Worm (Caenorhabditis elegans) whole organism, young adult: ENCODE results near the gene R05G6.9.

Experiments
- B0261.1 ChIP-seq: sonication (generic microtip); optimal IDR thresholded peaks from 2 replicates; lab custom pipeline; 2016; ENCODE audit warnings: mild to moderate bottlenecking, missing genetic modification characterization, moderate library complexity, missing compliant biosample characterization
- F10E7.11 ChIP-seq: sonication (generic microtip); optimal IDR thresholded peaks from 2 replicates; lab custom pipeline; 2017; ENCODE audit warnings: mild to moderate bottlenecking, missing genetic modification characterization, moderate library complexity, missing compliant biosample characterization
- F33H1.4 ChIP-seq: fragments of 200-800 bp; sonication (Bioruptor generic); IDR thresholded peaks from 2 replicates; pipeline ENCODE4 v1.3.6; 2022; ENCODE audit warnings: missing genetic modification reagents, missing genetic modification characterization, missing compliant biosample characterization
- F55B11.4 ChIP-seq: sonication (generic microtip); optimal IDR thresholded peaks from 2 replicates; lab custom pipeline; 2016; ENCODE audit warnings: missing compliant biosample characterization, missing genetic modification characterization, borderline replicate concordance; ENCODE audit not compliant: insufficient read depth
- F57A8.1 ChIP-seq: fragments of 200-800 bp; sonication (Bioruptor generic); optimal IDR thresholded peaks from 2 replicates; lab custom pipeline; 2018; ENCODE audit warnings: mild to moderate bottlenecking, missing genetic modification characterization, moderate library complexity, missing compliant biosample characterization
- K11D2.4 ChIP-seq: fragments of 200-800 bp; sonication (Bioruptor generic); IDR thresholded peaks from 2 replicates; pipeline ENCODE4 v1.3.6; 2022; ENCODE audit warnings: missing genetic modification reagents, missing genetic modification characterization, missing compliant biosample characterization
- Y53G8AR.9 ChIP-seq: fragments of 200-800 bp; sonication (Bioruptor generic); conservative IDR thresholded peaks from 2 replicates; pipeline ENCODE4 v1.3.6; 2022; ENCODE audit warnings: missing genetic modification reagents, missing genetic modification characterization, missing compliant biosample characterization
- Y56A3A.18 ChIP-seq: fragments of 200-800 bp; sonication (Bioruptor generic); IDR thresholded peaks from 2 replicates; pipeline ENCODE4 v1.3.6; 2022; ENCODE audit warnings: missing genetic modification reagents, missing genetic modification characterization, missing compliant biosample characterization
- Y67H2A.10 ChIP-seq: fragments of 200-800 bp; sonication (Bioruptor generic); conservative IDR thresholded peaks from 2 replicates; pipeline ENCODE4 v1.3.6; 2022; ENCODE audit warnings: missing genetic modification reagents, missing genetic modification characterization, missing compliant biosample characterization
- Y95B8A.8 ChIP-seq: fragments of 200-800 bp; sonication (Bioruptor generic); IDR thresholded peaks from 2 replicates; pipeline ENCODE4 v1.3.6; 2022; ENCODE audit warnings: missing genetic modification reagents, missing genetic modification characterization, missing compliant biosample characterization
- ZK185.1 ChIP-seq: sonication (generic microtip); optimal IDR thresholded peaks from 2 replicates; lab custom pipeline; 2016; ENCODE audit warnings: mild to moderate bottlenecking, missing genetic modification characterization, missing compliant biosample characterization; ENCODE audit not compliant: poor library complexity, severe bottlenecking
- ama-1 ChIP-seq, 3 experiments: fragments of 150-350 bp in 1 of 3; sonication (generic microtip) in 2 of 3; optimal IDR thresholded peaks; 2 replicates each; lab custom pipeline; 2014 to 2018; ENCODE audit warnings: missing biosample characterization in 2 of 3, missing genetic modification characterization in 2 of 3, missing genetic modification reagents in 2 of 3
- attf-3 ChIP-seq: fragments of 200-800 bp; sonication (Bioruptor generic); conservative IDR thresholded peaks from 2 replicates; pipeline ENCODE4 v1.3.6; 2022; ENCODE audit warnings: missing genetic modification reagents, missing genetic modification characterization, missing compliant biosample characterization
- bed-2 ChIP-seq: fragments of 200-800 bp; sonication (Bioruptor generic); IDR thresholded peaks from 2 replicates; pipeline ENCODE4 v1.3.6; 2022; ENCODE audit warnings: missing genetic modification reagents, missing genetic modification characterization, missing compliant biosample characterization
- ceh-100 ChIP-seq: fragments of 200-800 bp; sonication (Bioruptor generic); IDR thresholded peaks from 2 replicates; pipeline ENCODE4 v1.3.6; 2022; ENCODE audit warnings: missing genetic modification reagents, missing genetic modification characterization, missing compliant biosample characterization
- ceh-40 ChIP-seq: fragments of 200-800 bp; sonication (Bioruptor generic); IDR thresholded peaks from 2 replicates; pipeline ENCODE4 v1.3.6; 2022; ENCODE audit warnings: missing genetic modification characterization, missing compliant biosample characterization
- ceh-91 ChIP-seq: fragments of 200-800 bp; sonication (Bioruptor generic); IDR thresholded peaks from 2 replicates; pipeline ENCODE4 v1.3.6; 2022; ENCODE audit warnings: missing genetic modification reagents, missing genetic modification characterization, missing compliant biosample characterization
- dpff-1 ChIP-seq: sonication (generic microtip); optimal IDR thresholded peaks from 2 replicates; lab custom pipeline; 2017; ENCODE audit warnings: mild to moderate bottlenecking, missing genetic modification characterization, missing compliant biosample characterization
- egl-18 ChIP-seq: fragments of 200-800 bp; sonication (Bioruptor generic); IDR thresholded peaks from 2 replicates; pipeline ENCODE4 v1.3.6; 2022; ENCODE audit warnings: missing genetic modification reagents, missing genetic modification characterization, missing compliant biosample characterization
- fkh-3 ChIP-seq: sonication (generic microtip); optimal IDR thresholded peaks from 2 replicates; lab custom pipeline; 2016; ENCODE audit warnings: mild to moderate bottlenecking, missing genetic modification characterization, missing compliant biosample characterization
- hmg-1.2 ChIP-seq: fragments of 200-800 bp; sonication (Bioruptor generic); IDR thresholded peaks from 2 replicates; pipeline ENCODE4 v1.3.6; 2022; ENCODE audit warnings: missing genetic modification reagents, missing genetic modification characterization, missing compliant biosample characterization
- hrde-1 ChIP-seq: sonication (generic microtip); optimal IDR thresholded peaks from 2 replicates; lab custom pipeline; 2016; ENCODE audit warnings: missing genetic modification characterization, mild to moderate bottlenecking, missing compliant biosample characterization, moderate library complexity, missing genotype, missing genetic modification reagents, borderline replicate concordance
- let-526 ChIP-seq: fragments of 200-800 bp; sonication (Bioruptor generic); IDR thresholded peaks from 2 replicates; pipeline ENCODE4 v1.3.6; 2022; ENCODE audit warnings: missing genetic modification reagents, missing genetic modification characterization, missing compliant biosample characterization
- lin-54 ChIP-seq: fragments of 200-800 bp; sonication (Bioruptor generic); optimal IDR thresholded peaks from 2 replicates; lab custom pipeline; 2018; ENCODE audit warnings: mild to moderate bottlenecking, missing genetic modification characterization, missing compliant biosample characterization
- lsl-1 ChIP-seq: fragments of 200-800 bp; sonication (Bioruptor generic); optimal IDR thresholded peaks from 2 replicates; lab custom pipeline; 2018; ENCODE audit warnings: mild to moderate bottlenecking, missing genetic modification characterization, moderate library complexity, missing compliant biosample characterization
- lsy-27 ChIP-seq: sonication (generic microtip); optimal IDR thresholded peaks from 2 replicates; lab custom pipeline; 2017; ENCODE audit warnings: missing genetic modification characterization, mild to moderate bottlenecking, missing compliant biosample characterization, antibody characterized with exemption, missing genotype, borderline replicate concordance; ENCODE audit not compliant: insufficient read depth
- madf-10 ChIP-seq: sonication (generic microtip); optimal IDR thresholded peaks from 2 replicates; lab custom pipeline; 2016; ENCODE audit warnings: mild to moderate bottlenecking, missing genetic modification characterization, missing compliant biosample characterization
- madf-6 ChIP-seq: fragments of 200-800 bp; sonication (Bioruptor generic); IDR thresholded peaks from 2 replicates; pipeline ENCODE4 v1.3.6; 2022; ENCODE audit warnings: missing genetic modification reagents, missing genetic modification characterization, missing compliant biosample characterization
- nfya-2 ChIP-seq: fragments of 200-800 bp; sonication (Bioruptor generic); IDR thresholded peaks from 2 replicates; pipeline ENCODE4 v1.3.6; 2022; ENCODE audit warnings: missing genetic modification reagents, missing genetic modification characterization, missing compliant biosample characterization
- nfyb-1 ChIP-seq: fragments of 200-800 bp; sonication (Bioruptor generic); IDR thresholded peaks from 2 replicates; pipeline ENCODE4 v1.3.6; 2022; ENCODE audit warnings: missing genetic modification reagents, missing genetic modification characterization, missing compliant biosample characterization
- nhr-120 ChIP-seq: fragments of 200-800 bp; sonication (Bioruptor generic); IDR thresholded peaks from 2 replicates; pipeline ENCODE4 v1.3.6; 2022; ENCODE audit warnings: missing genetic modification characterization, missing compliant biosample characterization
- nhr-90 ChIP-seq: sonication (generic microtip); optimal IDR thresholded peaks from 2 replicates; lab custom pipeline; 2016; ENCODE audit warnings: missing genotype, mild to moderate bottlenecking, missing genetic modification characterization, missing compliant biosample characterization
- pbrm-1 ChIP-seq: fragments of 200-800 bp; sonication (Bioruptor generic); IDR thresholded peaks from 2 replicates; pipeline ENCODE4 v1.3.6; 2022; ENCODE audit warnings: missing genetic modification reagents, missing genetic modification characterization, missing compliant biosample characterization
- pha-4 ChIP-seq: fragments of 150-350 bp; sonication (generic microtip); optimal IDR thresholded peaks from 2 replicates; lab custom pipeline; 2014; ENCODE audit warnings: missing biosample characterization, missing genetic modification reagents, missing genetic modification characterization
- rcor-1 ChIP-seq: fragments of 200-800 bp; sonication (Bioruptor generic); IDR thresholded peaks from 2 replicates; pipeline ENCODE4 v1.3.6; 2022; ENCODE audit warnings: missing genetic modification reagents, missing genetic modification characterization, missing compliant biosample characterization
- repo-1 ChIP-seq: sonication (generic microtip); optimal IDR thresholded peaks from 2 replicates; lab custom pipeline; 2017; ENCODE audit warnings: mild to moderate bottlenecking, missing genetic modification characterization, missing compliant biosample characterization
- snpc-1.3 ChIP-seq: sonication (generic microtip); optimal IDR thresholded peaks from 2 replicates; lab custom pipeline; 2017; ENCODE audit warnings: missing genetic modification characterization, mild to moderate bottlenecking, missing compliant biosample characterization, antibody characterized with exemption, moderate library complexity, missing genotype, missing genetic modification reagents; ENCODE audit not compliant: insufficient read depth
- snpc-3.4 ChIP-seq: sonication (generic microtip); optimal IDR thresholded peaks from 2 replicates; lab custom pipeline; 2017; ENCODE audit warnings: missing genetic modification characterization, mild to moderate bottlenecking, missing compliant biosample characterization, antibody characterized with exemption, moderate library complexity, missing genotype, missing genetic modification reagents
- somi-1 ChIP-seq: fragments of 200-800 bp; sonication (Bioruptor generic); optimal IDR thresholded peaks from 2 replicates; lab custom pipeline; 2018; ENCODE audit warnings: mild to moderate bottlenecking, missing genetic modification characterization, missing compliant biosample characterization
- tbp1 ChIP-seq: fragments of 200-800 bp; sonication (Bioruptor generic); optimal IDR thresholded peaks from 2 replicates; lab custom pipeline; 2018; ENCODE audit warnings: mild to moderate bottlenecking, missing genetic modification characterization, missing compliant biosample characterization
- tbx-9 ChIP-seq: sonication (generic microtip); optimal IDR thresholded peaks from 2 replicates; lab custom pipeline; 2016; ENCODE audit warnings: borderline replicate concordance, missing genetic modification characterization, inconsistent platforms, missing compliant biosample characterization
- tlf-1 ChIP-seq: fragments of 200-800 bp; sonication (Bioruptor generic); optimal IDR thresholded peaks from 2 replicates; lab custom pipeline; 2018; ENCODE audit warnings: mild to moderate bottlenecking, missing genetic modification characterization, missing compliant biosample characterization
- unc-62 ChIP-seq: fragments of 150-350 bp; optimal IDR thresholded peaks from 2 replicates; lab custom pipeline; 2014; ENCODE audit warnings: missing biosample characterization, missing genetic modification reagents, missing genetic modification characterization
- ztf-18 ChIP-seq: sonication (generic microtip); optimal IDR thresholded peaks from 2 replicates; lab custom pipeline; 2016; ENCODE audit warnings: missing genotype, mild to moderate bottlenecking, missing genetic modification characterization, missing compliant biosample characterization
- ztf-25 ChIP-seq: fragments of 200-800 bp; sonication (Bioruptor generic); IDR thresholded peaks from 2 replicates; pipeline ENCODE4 v1.3.6; 2022; ENCODE audit warnings: missing genetic modification reagents, missing genetic modification characterization, missing compliant biosample characterization
- ztf-28 ChIP-seq: fragments of 200-800 bp; sonication (Bioruptor generic); IDR thresholded peaks from 2 replicates; pipeline ENCODE4 v1.3.6; 2022; ENCODE audit warnings: missing genetic modification reagents, missing genetic modification characterization, missing compliant biosample characterization
- ztf-3 ChIP-seq: fragments of 200-800 bp; sonication (Bioruptor generic); optimal IDR thresholded peaks from 2 replicates; lab custom pipeline; 2018; ENCODE audit warnings: mild to moderate bottlenecking, missing genetic modification characterization, missing compliant biosample characterization
- ztf-6 ChIP-seq: fragments of 200-800 bp; sonication (Bioruptor generic); IDR thresholded peaks from 2 replicates; pipeline ENCODE4 v1.3.6; 2022; ENCODE audit warnings: missing genetic modification reagents, missing genetic modification characterization, missing compliant biosample characterization

Gene R05G6.9

DNA sequence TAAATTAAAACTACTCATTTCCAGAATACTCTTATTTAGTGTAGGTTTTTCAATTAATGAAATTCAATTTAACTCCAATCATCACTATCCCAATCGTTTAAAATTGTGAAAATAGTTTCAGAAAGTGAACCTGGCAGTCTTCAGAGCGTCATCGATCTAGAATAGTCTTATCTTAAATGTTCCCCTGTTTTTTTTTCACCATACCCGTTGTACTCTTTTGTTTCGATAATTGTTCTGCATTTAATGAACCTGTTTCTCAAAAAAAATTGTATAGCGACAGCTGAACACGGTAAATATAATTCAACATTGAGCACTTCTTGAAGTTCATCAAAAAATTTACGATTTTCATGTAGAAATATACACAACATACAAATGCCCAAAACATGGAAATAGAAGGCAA is 35.2 kb upstream of the R05G6.9 start:
- no peak for TF ChIP-seq pbrm-1 (GFP tag; lab: Robert Waterston, UW)
- TF ChIP-seq pha-4 = no peak
- TF ChIP-seq ztf-6 = no peak
- no peak for TF ChIP-seq Y53G8AR.9 (GFP tag; lab: Robert Waterston, UW)
- no peak for TF ChIP-seq ztf-28
- no peak for TF ChIP-seq lsl-1 (GFP tag; lab: Kevin White, UChicago)
- TF ChIP-seq K11D2.4 = no peak
- no peak for TF ChIP-seq ama-1 (optimal IDR thresholded peaks at IDR 0.05; lab: Kevin White, UChicago)
- TF ChIP-seq ama-1 (GFP tag; optimal IDR thresholded peaks at IDR 0.05; lab: Kevin White, UChicago) = no peak
- 0 out of 2 replicates have a peak, but pooled peaks have one; percentile 14 for TF ChIP-seq nfyb-1 (GFP tag; lab: Robert Waterston, UW)
- TF ChIP-seq ceh-40 (GFP tag; lab: Robert Waterston, UW) = no peak
- TF ChIP-seq F57A8.1 (GFP tag; lab: Kevin White, UChicago) = no peak
- TF ChIP-seq Y67H2A.10 (GFP tag; lab: Robert Waterston, UW) = no peak
- no peak for TF ChIP-seq nhr-120
- no peak for TF ChIP-seq somi-1 (GFP tag; lab: Kevin White, UChicago)
- TF ChIP-seq tlf-1 (GFP tag; lab: Kevin White, UChicago) = peak; percentile 16
- TF ChIP-seq let-526 (GFP tag; lab: Robert Waterston, UW) = no peak
- TF ChIP-seq lsy-27 = no peak
- TF ChIP-seq egl-18 = no peak
- no peak for TF ChIP-seq unc-62
- no peak for TF ChIP-seq attf-3 (GFP tag; lab: Robert Waterston, UW)
- no peak for TF ChIP-seq dpff-1 (tag; lab: Kevin White, UChicago)
- no peak for TF ChIP-seq tbx-9 (tag; lab: Kevin White, UChicago)
- TF ChIP-seq ztf-3 (GFP tag; lab: Kevin White, UChicago) = no peak
- no peak for TF ChIP-seq ceh-91 (GFP tag; lab: Robert Waterston, UW)
- no peak for TF ChIP-seq hmg-1.2
- TF ChIP-seq tbp1 = no peak
- no peak for TF ChIP-seq nhr-90 (tag; lab: Kevin White, UChicago)
- no peak for TF ChIP-seq nfya-2 (GFP tag; lab: Robert Waterston, UW)
- TF ChIP-seq ZK185.1 = peak; percentile 35
- no peak for TF ChIP-seq B0261.1 (tag; lab: Kevin White, UChicago)
- TF ChIP-seq madf-6 (GFP tag; lab: Robert Waterston, UW) = peak; percentile 42; the same call in 1 of the 2 replicates
- no peak for TF ChIP-seq fkh-3 (tag; lab: Kevin White, UChicago)
- TF ChIP-seq ztf-25 (GFP tag; lab: Robert Waterston, UW) = no peak
- TF ChIP-seq F10E7.11 = no peak
- no peak for TF ChIP-seq bed-2
- TF ChIP-seq hrde-1 (tag; lab: Kevin White, UChicago) = peak; percentile 69
- no peak for TF ChIP-seq ztf-18
- no peak for TF ChIP-seq Y56A3A.18 (GFP tag; lab: Robert Waterston, UW)
- TF ChIP-seq F55B11.4 (tag; lab: Kevin White, UChicago) = no peak
- TF ChIP-seq madf-10 = no peak
- no peak for TF ChIP-seq lin-54 (GFP tag; lab: Kevin White, UChicago)
- TF ChIP-seq repo-1 (tag; lab: Kevin White, UChicago) = peak; percentile 64
- peak; percentile 43; the same call in 1 of the 2 replicates for TF ChIP-seq Y95B8A.8 (GFP tag; lab: Robert Waterston, UW)
- TF ChIP-seq snpc-3.4 = no peak
- TF ChIP-seq F33H1.4 (GFP tag; lab: Robert Waterston, UW) = no peak
- TF ChIP-seq snpc-1.3 (tag; lab: Kevin White, UChicago) = peak; percentile 3
- TF ChIP-seq rcor-1 (GFP tag; lab: Robert Waterston, UW) = no peak
- TF ChIP-seq ceh-100 (GFP tag; lab: Robert Waterston, UW) = no peak
